Fruit fly (Drosophila melanogaster) whole organism, wandering third instar larva: ENCODE measurements around the gene Nplp3.

ENCODE experiments used
- Abd-B ChIP-seq: fragments of >200 bp; optimal IDR thresholded peaks from 2 replicates; lab custom pipeline; 2017; ENCODE audit warnings: missing biosample characterization, missing genetic modification characterization
- CG32264 ChIP-seq: fragments of 200-800 bp; sonication (Bioruptor generic); optimal IDR thresholded peaks from 2 replicates; lab custom pipeline; 2016; ENCODE audit warnings: missing biosample characterization, missing genetic modification characterization
- CrebA ChIP-seq: fragments of 200-800 bp; sonication (Bioruptor generic); optimal IDR thresholded peaks from 2 replicates; lab custom pipeline; 2016; ENCODE audit warnings: missing biosample characterization, mild to moderate bottlenecking, missing genetic modification characterization, borderline replicate concordance
- Dfd ChIP-seq: fragments of >200 bp; optimal IDR thresholded peaks from 2 replicates; lab custom pipeline; 2017; ENCODE audit warnings: missing biosample characterization, missing genetic modification characterization
- Dif ChIP-seq: fragments of 200-275, 200-300 bp; sonication (Bioruptor generic); optimal IDR thresholded peaks from 2 replicates; lab custom pipeline; 2018; ENCODE audit warnings: missing biosample characterization, missing genetic modification characterization; ENCODE audit not compliant: partially characterized antibody
- GATAd ChIP-seq: sonication (Bioruptor generic); optimal IDR thresholded peaks from 2 replicates; lab custom pipeline; 2016; ENCODE audit warnings: missing biosample characterization, missing genetic modification characterization
- HLH106 ChIP-seq: fragments of 200-800 bp; optimal IDR thresholded peaks from 3 replicates; lab custom pipeline; 2019; ENCODE audit warnings: missing biosample characterization, mild to moderate bottlenecking, missing genetic modification characterization, moderate library complexity
- Hnf4 ChIP-seq: fragments of 200-800 bp; sonication (Bioruptor generic); optimal IDR thresholded peaks from 2 replicates; lab custom pipeline; 2016; ENCODE audit warnings: missing biosample characterization, mild to moderate bottlenecking, missing genetic modification characterization
- Hr83 ChIP-seq: fragments of 200-300 bp; sonication (Bioruptor generic); optimal IDR thresholded peaks from 2 replicates; lab custom pipeline; 2016; ENCODE audit warnings: missing biosample characterization, mild to moderate bottlenecking, missing genetic modification characterization, moderate library complexity; ENCODE audit not compliant: poor library complexity, severe bottlenecking
- Jra ChIP-seq: sonication (Bioruptor generic); optimal IDR thresholded peaks from 2 replicates; lab custom pipeline; 2016; ENCODE audit warnings: missing biosample characterization, missing genetic modification characterization
- Myc ChIP-seq: fragments of >200 bp; optimal IDR thresholded peaks from 2 replicates; lab custom pipeline; 2017
- N ChIP-seq: fragments of >200 bp; optimal IDR thresholded peaks from 2 replicates; lab custom pipeline; 2018; ENCODE audit warnings: missing biosample characterization, missing external identifiers, missing genetic modification characterization
- Rel ChIP-seq, 2 experiments: fragments of 200-800 bp; sonication (Bioruptor generic) in 1 of 2; optimal IDR thresholded peaks; 2 replicates in 1 of 2; 3 replicates in 1 of 2; lab custom pipeline; 2016 to 2019; ENCODE audit warnings: mild to moderate bottlenecking in 2 of 2, missing biosample characterization in 2 of 2, missing genetic modification characterization in 2 of 2, moderate library complexity in 1 of 2
- Sp1 ChIP-seq: fragments of 200-800 bp; sonication (Bioruptor generic); optimal IDR thresholded peaks from 3 replicates; lab custom pipeline; 2019; ENCODE audit warnings: missing biosample characterization, mild to moderate bottlenecking, missing genetic modification characterization, moderate library complexity
- Vsx2 ChIP-seq: fragments of 200-300, 225-300 bp; sonication (Bioruptor generic); optimal IDR thresholded peaks from 2 replicates; lab custom pipeline; 2018; ENCODE audit warnings: missing biosample characterization, missing genetic modification characterization; ENCODE audit not compliant: partially characterized antibody
- brk ChIP-seq: fragments of 200-800 bp; sonication (Bioruptor generic); optimal IDR thresholded peaks from 2 replicates; lab custom pipeline; 2016; ENCODE audit warnings: missing biosample characterization, mild to moderate bottlenecking, missing genetic modification characterization
- dmrt93B ChIP-seq: fragments of 200-800 bp; sonication (Bioruptor generic); optimal IDR thresholded peaks from 2 replicates; lab custom pipeline; 2018; ENCODE audit warnings: missing biosample characterization, mild to moderate bottlenecking, missing genetic modification characterization
- dsf ChIP-seq: sonication (Bioruptor generic); optimal IDR thresholded peaks from 2 replicates; lab custom pipeline; 2016; ENCODE audit warnings: missing biosample characterization, missing genetic modification characterization, borderline replicate concordance
- ey ChIP-seq: fragments of 200-800 bp; sonication (Bioruptor generic); optimal IDR thresholded peaks from 2 replicates; lab custom pipeline; 2016; ENCODE audit warnings: missing biosample characterization, missing genetic modification characterization
- foxo ChIP-seq, 2 experiments: fragments of 200-800 bp; sonication (Bioruptor generic); optimal IDR thresholded peaks; 2 replicates in 1 of 2; 3 replicates in 1 of 2; lab custom pipeline; 2016 to 2017; ENCODE audit warnings: missing biosample characterization in 2 of 2, missing genetic modification characterization in 2 of 2
- fru ChIP-seq: fragments of 200-800 bp; sonication (Bioruptor generic); optimal IDR thresholded peaks from 3 replicates; lab custom pipeline; 2016; ENCODE audit warnings: missing biosample characterization, mild to moderate bottlenecking, missing genetic modification characterization
- lola ChIP-seq: fragments of >200 bp; optimal IDR thresholded peaks from 2 replicates; lab custom pipeline; 2017; ENCODE audit warnings: missing biosample characterization, missing genetic modification characterization
- pan ChIP-seq: fragments of >200 bp; optimal IDR thresholded peaks from 2 replicates; lab custom pipeline; 2017
- psq ChIP-seq: fragments of 200-800 bp; sonication (Bioruptor generic); optimal IDR thresholded peaks from 3 replicates; lab custom pipeline; 2017; ENCODE audit warnings: missing biosample characterization, mild to moderate bottlenecking, missing genetic modification characterization, moderate library complexity
- rgr ChIP-seq: fragments of 200-800 bp; sonication (Bioruptor generic); optimal IDR thresholded peaks from 3 replicates; lab custom pipeline; 2016; ENCODE audit warnings: missing biosample characterization, mild to moderate bottlenecking, missing genetic modification characterization
- sv ChIP-seq: fragments of 200-800 bp; sonication (Bioruptor generic); optimal IDR thresholded peaks from 3 replicates; lab custom pipeline; 2016; ENCODE audit warnings: missing biosample characterization, missing genetic modification characterization
- tai ChIP-seq: sonication (Bioruptor generic); optimal IDR thresholded peaks from 2 replicates; lab custom pipeline; 2016; ENCODE audit warnings: missing biosample characterization, missing genetic modification characterization
- usp ChIP-seq: fragments of >200 bp; optimal IDR thresholded peaks from 2 replicates; lab custom pipeline; 2017; ENCODE audit warnings: missing biosample characterization, missing genetic modification characterization
- woc ChIP-seq: sonication (Bioruptor generic); optimal IDR thresholded peaks from 2 replicates; lab custom pipeline; 2016; ENCODE audit warnings: missing biosample characterization, mild to moderate bottlenecking, missing genetic modification characterization

The Nplp3 gene

dm6 chr3L:16275391-16276017 is 42.3 kb upstream of the Nplp3 start:
- TF ChIP-seq Abd-B (GFP tag; lab: Kevin White, UChicago), result no peak
- TF ChIP-seq woc (GFP tag; lab: Kevin White, UChicago), result no peak
- TF ChIP-seq Myc (lab: Kevin White, UChicago), result no peak
- no peak for TF ChIP-seq lola (GFP tag; lab: Kevin White, UChicago)
- no peak for TF ChIP-seq CG32264 (GFP tag; lab: Kevin White, UChicago)
- no peak for TF ChIP-seq usp (GFP tag; lab: Kevin White, UChicago)
- TF ChIP-seq Sp1 (GFP tag; lab: Kevin White, UChicago), result no peak
- TF ChIP-seq Dif (GFP tag; lab: Kevin White, UChicago), result no peak
- no peak for TF ChIP-seq fru (GFP tag; lab: Kevin White, UChicago)
- no peak for TF ChIP-seq HLH106 (tag; lab: Kevin White, UChicago)
- no peak for TF ChIP-seq brk (GFP tag; lab: Kevin White, UChicago)
- TF ChIP-seq Jra (GFP tag; lab: Kevin White, UChicago), result no peak
- TF ChIP-seq GATAd (GFP tag; lab: Kevin White, UChicago), result no peak
- TF ChIP-seq N (GFP tag; lab: Kevin White, UChicago), result no peak
- no peak for TF ChIP-seq pan
- TF ChIP-seq Dfd (GFP tag; lab: Kevin White, UChicago), result no peak
- TF ChIP-seq Vsx2 (GFP tag; lab: Kevin White, UChicago), result no peak
- TF ChIP-seq CrebA (GFP tag; lab: Kevin White, UChicago), result no peak
- TF ChIP-seq rgr (GFP tag; lab: Kevin White, UChicago), result no peak
- TF ChIP-seq Rel (GFP tag; optimal IDR thresholded peaks at IDR 0.05; lab: Kevin White, UChicago), result no peak
- TF ChIP-seq Rel (tag; optimal IDR thresholded peaks at IDR 0.05; lab: Kevin White, UChicago), result no peak

dm6 chr3L:16277135-16277534 is 40.7 kb upstream of the Nplp3 start, which contains the start of gene CG13065:
CG13065 (plus strand) TSS chr3L:16277435.
- TF ChIP-seq GATAd (GFP tag; lab: Kevin White, UChicago) (no peak), ey (no peak), brk (GFP tag; lab: Kevin White, UChicago) (no peak), tai (no peak), Hr83 (GFP tag; lab: Kevin White, UChicago) (no peak), Myc (lab: Kevin White, UChicago) (no peak), lola (GFP tag; lab: Kevin White, UChicago) (no peak), HLH106 (tag; lab: Kevin White, UChicago) (no peak), CG32264 (GFP tag; lab: Kevin White, UChicago) (no peak), fru (GFP tag; lab: Kevin White, UChicago) (no peak), psq (GFP tag; lab: Kevin White, UChicago) (no peak)

dm6 chr3L:16279171-16279570 is 38.7 kb upstream of the Nplp3 start, which contains the start of gene CG13050:
CG13050 (minus strand) TSS chr3L:16279271.
- TF ChIP-seq foxo (GFP tag; optimal IDR thresholded peaks at IDR 0.05; lab: Kevin White, UChicago) (no peak), N (GFP tag; lab: Kevin White, UChicago) (no peak), sv (GFP tag; lab: Kevin White, UChicago) (no peak), GATAd (GFP tag; lab: Kevin White, UChicago) (no peak), HLH106 (tag; lab: Kevin White, UChicago) (no peak), dsf (no peak)

dm6 chr3L:16279987-16280454 is 37.8 kb upstream of the Nplp3 start, which contains the start of gene CG13064:
CG13064 (plus strand) TSS chr3L:16280404.
- TF ChIP-seq Vsx2 (GFP tag; lab: Kevin White, UChicago) (peak; percentile 70), dmrt93B (GFP tag; lab: Kevin White, UChicago) (no peak), Sp1 (GFP tag; lab: Kevin White, UChicago) (no peak)

- TF ChIP-seq Dfd (GFP tag; lab: Kevin White, UChicago), result peak; percentile 80
- no peak for TF ChIP-seq Hnf4 (GFP tag; lab: Kevin White, UChicago)
Measured at dm6 chr3L:16281880-16282556, 35.8 kb upstream of the Nplp3 start, which contains the start of gene CG13049. CG13049 (minus strand) TSS chr3L:16281930.
